Fruit fly (Drosophila melanogaster): ENCODE data around the gene Zip89B.

- no peak for TF ChIP-seq toe (GFP tag; optimal IDR thresholded peaks at IDR 0.05)
- TF ChIP-seq Crg-1 (GFP tag; optimal IDR thresholded peaks at IDR 0.05), result no peak
- no peak for TF ChIP-seq Mnt (GFP tag; optimal IDR thresholded peaks at IDR 0.05)
- peak; percentile 55 for TF ChIP-seq kay (GFP tag; ENCODE audit: borderline replicate concordance)
- no peak for TF ChIP-seq CG1620 (GFP tag; optimal IDR thresholded peaks at IDR 0.05)
- TF ChIP-seq CG12768 (GFP tag; optimal IDR thresholded peaks at IDR 0.05), result no peak
Measured at dm6 chr3R:16325192-16325591, 19.6 kb downstream of the Zip89B start, which contains the start of gene CG17929.
